Fruit fly (Drosophila melanogaster) whole organism, prepupa: ENCODE measurements around the gene siz.

Source experiments
- Blimp-1 ChIP-seq: fragments of 200-800 bp; sonication (Bioruptor generic); optimal IDR thresholded peaks from 3 replicates; lab custom pipeline; 2017; ENCODE audit warnings: missing biosample characterization, missing genetic modification characterization, mild to moderate bottlenecking, moderate library complexity, missing genetic modification reagents
- CG10631 ChIP-seq: fragments of 200-800 bp; sonication (Bioruptor generic); optimal IDR thresholded peaks from 2 replicates; lab custom pipeline; 2016; ENCODE audit warnings: missing biosample characterization, missing genetic modification characterization
- CG11762 ChIP-seq: fragments of 200-800 bp; sonication (Bioruptor generic); optimal IDR thresholded peaks from 3 replicates; lab custom pipeline; 2016; ENCODE audit warnings: missing biosample characterization, missing genetic modification characterization; ENCODE audit not compliant: insufficient read depth
- CG11902 ChIP-seq: fragments of 200-800 bp; sonication (Bioruptor generic); optimal IDR thresholded peaks from 3 replicates; lab custom pipeline; 2016; ENCODE audit warnings: missing biosample characterization, missing genetic modification characterization
- CG1621 ChIP-seq: fragments of 200-800 bp; sonication (Bioruptor generic); optimal IDR thresholded peaks from 3 replicates; lab custom pipeline; 2018; ENCODE audit warnings: missing biosample characterization, mild to moderate bottlenecking, missing genetic modification characterization
- CG3032 ChIP-seq: fragments of 200-800 bp; optimal IDR thresholded peaks from 2 replicates; lab custom pipeline; 2019; ENCODE audit warnings: missing biosample characterization, mild to moderate bottlenecking, missing genetic modification characterization, moderate library complexity
- CG31627 ChIP-seq: fragments of 200-800 bp; sonication (Bioruptor generic); optimal IDR thresholded peaks from 3 replicates; lab custom pipeline; 2016; ENCODE audit warnings: missing biosample characterization, missing genetic modification characterization
- CG32006 ChIP-seq: fragments of 200-800 bp; sonication (Bioruptor generic); optimal IDR thresholded peaks from 3 replicates; lab custom pipeline; 2017; ENCODE audit warnings: missing biosample characterization, mild to moderate bottlenecking, missing genetic modification characterization
- CG34406 ChIP-seq: fragments of 200-800 bp; sonication (Bioruptor generic); optimal IDR thresholded peaks from 3 replicates; lab custom pipeline; 2016; ENCODE audit warnings: missing biosample characterization, missing genetic modification characterization
- CG3919 ChIP-seq: fragments of 200-800 bp; sonication (Bioruptor generic); optimal IDR thresholded peaks from 3 replicates; lab custom pipeline; 2016; ENCODE audit warnings: missing biosample characterization, missing genetic modification characterization
- CG4318 ChIP-seq: fragments of 200-800 bp; sonication (Bioruptor generic); optimal IDR thresholded peaks from 3 replicates; lab custom pipeline; 2017; ENCODE audit warnings: missing biosample characterization, mild to moderate bottlenecking, missing genetic modification characterization
- CG6163 ChIP-seq: fragments of 200-800 bp; sonication (Bioruptor generic); IDR thresholded peaks from 3 replicates; pipeline ENCODE4 v1.3.6; 2022; ENCODE audit warnings: missing biosample characterization, missing genetic modification characterization
- CG6276 ChIP-seq: fragments of 200-800 bp; sonication (Bioruptor generic); optimal IDR thresholded peaks from 2 replicates; lab custom pipeline; 2017; ENCODE audit warnings: missing biosample characterization, mild to moderate bottlenecking, missing genetic modification characterization
- CG6792 ChIP-seq: fragments of 200-800 bp; sonication (Bioruptor generic); optimal IDR thresholded peaks from 3 replicates; lab custom pipeline; 2016; ENCODE audit warnings: missing biosample characterization, missing genetic modification characterization
- CG6854 ChIP-seq: fragments of 200-800 bp; sonication (Bioruptor generic); optimal IDR thresholded peaks from 2 replicates; lab custom pipeline; 2017; ENCODE audit warnings: missing biosample characterization, mild to moderate bottlenecking, missing genetic modification characterization
- CG7368 ChIP-seq: fragments of 200-800 bp; sonication (Bioruptor generic); optimal IDR thresholded peaks from 3 replicates; lab custom pipeline; 2016; ENCODE audit warnings: missing biosample characterization, missing genetic modification characterization
- CG8632 ChIP-seq: fragments of 200-800 bp; sonication (Bioruptor generic); optimal IDR thresholded peaks from 3 replicates; lab custom pipeline; 2016; ENCODE audit warnings: missing biosample characterization, missing genetic modification characterization
- Eip78C ChIP-seq: fragments of 200-800 bp; sonication (Bioruptor generic); peaks from one replicate; lab custom pipeline; 2016; ENCODE audit warnings: missing biosample characterization, missing genetic modification characterization
- Eip93F ChIP-seq: fragments of 200-800 bp; sonication (Bioruptor generic); optimal IDR thresholded peaks from 2 replicates; lab custom pipeline; 2016; ENCODE audit warnings: missing biosample characterization, mild to moderate bottlenecking, missing genetic modification characterization
- Ets21C ChIP-seq: fragments of 200-800 bp; sonication (Bioruptor generic); optimal IDR thresholded peaks from 3 replicates; lab custom pipeline; 2016; ENCODE audit warnings: missing biosample characterization, missing genetic modification characterization
- Ets96B ChIP-seq: fragments of 200-800 bp; optimal IDR thresholded peaks from 2 replicates; lab custom pipeline; 2019; ENCODE audit warnings: missing biosample characterization, mild to moderate bottlenecking, missing genetic modification characterization, moderate library complexity
- Hr38 ChIP-seq: sonication (Bioruptor generic); optimal IDR thresholded peaks from 2 replicates; lab custom pipeline; 2016; ENCODE audit warnings: missing biosample characterization, missing genetic modification characterization
- Hr39 ChIP-seq: fragments of 200-800 bp; sonication (Bioruptor generic); optimal IDR thresholded peaks from 2 replicates; lab custom pipeline; 2016; ENCODE audit warnings: missing biosample characterization, missing genetic modification characterization
- Met ChIP-seq: fragments of 200-800 bp; sonication (Bioruptor generic); optimal IDR thresholded peaks from 3 replicates; lab custom pipeline; 2016; ENCODE audit warnings: missing biosample characterization, missing genetic modification characterization
- OdsH ChIP-seq: fragments of 200-800 bp; sonication (Bioruptor generic); optimal IDR thresholded peaks from 3 replicates; lab custom pipeline; 2016; ENCODE audit warnings: missing biosample characterization, missing genetic modification characterization
- Smox ChIP-seq: fragments of 200-800 bp; sonication (Bioruptor generic); optimal IDR thresholded peaks from 3 replicates; lab custom pipeline; 2016; ENCODE audit warnings: missing biosample characterization, missing genetic modification characterization
- Sox14 ChIP-seq: fragments of 200-800 bp; sonication (Bioruptor generic); optimal IDR thresholded peaks from 3 replicates; lab custom pipeline; 2016; ENCODE audit warnings: missing biosample characterization, missing genetic modification characterization
- achi ChIP-seq: fragments of 200-800 bp; sonication (Bioruptor generic); optimal IDR thresholded peaks from 3 replicates; lab custom pipeline; 2016; ENCODE audit warnings: missing biosample characterization, missing genetic modification characterization
- acj6 ChIP-seq: fragments of 200-800 bp; sonication (Bioruptor generic); optimal IDR thresholded peaks from 3 replicates; lab custom pipeline; 2016; ENCODE audit warnings: missing biosample characterization, missing genetic modification characterization
- cyc ChIP-seq: fragments of 200-800 bp; sonication (Bioruptor generic); optimal IDR thresholded peaks from 3 replicates; lab custom pipeline; 2016; ENCODE audit warnings: missing biosample characterization, missing genetic modification characterization
- dsx ChIP-seq: fragments of 200-800 bp; optimal IDR thresholded peaks from 3 replicates; lab custom pipeline; 2019; ENCODE audit warnings: missing biosample characterization, mild to moderate bottlenecking, missing genetic modification characterization, moderate library complexity; ENCODE audit not compliant: poor library complexity, severe bottlenecking
- esn ChIP-seq: fragments of 200-800 bp; sonication (Bioruptor generic); optimal IDR thresholded peaks from 2 replicates; lab custom pipeline; 2016; ENCODE audit warnings: missing biosample characterization, mild to moderate bottlenecking, missing genetic modification characterization, moderate library complexity
- fd59A ChIP-seq: fragments of 200-800 bp; sonication (Bioruptor generic); optimal IDR thresholded peaks from 2 replicates; lab custom pipeline; 2017; ENCODE audit warnings: missing biosample characterization, mild to moderate bottlenecking, missing genetic modification characterization, missing genetic modification reagents
- fd85E ChIP-seq: fragments of 200-800 bp; sonication (Bioruptor generic); optimal IDR thresholded peaks from 3 replicates; lab custom pipeline; 2016; ENCODE audit warnings: missing biosample characterization, missing genetic modification characterization
- lz ChIP-seq: fragments of 200-800 bp; sonication (Bioruptor generic); optimal IDR thresholded peaks from 3 replicates; lab custom pipeline; 2016; ENCODE audit warnings: missing biosample characterization, missing genetic modification characterization
- pdm3 ChIP-seq: fragments of 200-800 bp; sonication (Bioruptor generic); optimal IDR thresholded peaks from 3 replicates; lab custom pipeline; 2016; ENCODE audit warnings: missing biosample characterization, missing genetic modification characterization
- salr ChIP-seq, 2 experiments: fragments of 200-800 bp; sonication (Bioruptor generic); optimal IDR thresholded peaks; 3 replicates each; lab custom pipeline; 2016 to 2018; ENCODE audit warnings: missing biosample characterization in 2 of 2, missing genetic modification characterization in 2 of 2, mild to moderate bottlenecking in 1 of 2
- svp ChIP-seq: fragments of 200-800 bp; sonication (Bioruptor generic); peaks from one replicate; lab custom pipeline; 2016; ENCODE audit warnings: missing biosample characterization, missing genetic modification characterization
- topi ChIP-seq: fragments of 200-800 bp; sonication (Bioruptor generic); optimal IDR thresholded peaks from 3 replicates; lab custom pipeline; 2016; ENCODE audit warnings: missing biosample characterization, missing genetic modification characterization

siz gene

DNA sequence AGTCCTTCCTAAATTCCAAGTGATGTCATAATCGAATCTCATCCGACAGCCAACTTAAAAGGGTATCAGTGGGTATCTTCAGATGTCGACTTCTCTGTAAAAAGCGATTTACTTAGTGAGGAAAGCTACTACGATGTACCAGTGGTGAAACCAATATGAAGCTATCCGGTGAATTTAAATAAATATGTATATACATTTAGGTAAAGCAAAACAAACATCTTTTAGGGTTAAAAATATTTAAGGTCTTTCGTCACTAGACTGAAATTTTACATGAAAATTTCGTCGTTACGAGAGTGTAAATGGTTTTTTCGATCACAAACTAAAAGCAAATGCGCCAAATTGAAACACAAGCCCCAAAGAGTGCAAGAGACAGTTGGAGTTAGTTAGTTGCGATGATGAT is 72.5 kb downstream of the siz start (continued):
- peak; percentile 51 for TF ChIP-seq Eip78C
- TF ChIP-seq CG8632 (GFP tag; lab: Kevin White, UChicago), result no peak
- TF ChIP-seq Sox14 (GFP tag; lab: Kevin White, UChicago), result no peak
- no peak for TF ChIP-seq CG4318 (GFP tag; lab: Kevin White, UChicago)
- TF ChIP-seq fd85E (GFP tag; lab: Kevin White, UChicago), result no peak
- peak; percentile 4 for TF ChIP-seq achi
- no peak for TF ChIP-seq CG6276 (GFP tag; lab: Kevin White, UChicago)
- no peak for TF ChIP-seq Eip93F (GFP tag; lab: Kevin White, UChicago)
- TF ChIP-seq CG7368 (GFP tag; lab: Kevin White, UChicago), result no peak
- no peak for TF ChIP-seq salr (GFP tag; optimal IDR thresholded peaks at IDR 0.05; lab: Kevin White, UChicago)
- TF ChIP-seq Met, result peak; percentile 46
- TF ChIP-seq topi (GFP tag; lab: Kevin White, UChicago), result no peak
- peak; percentile 15 for TF ChIP-seq Hr39 (GFP tag; lab: Kevin White, UChicago)
- TF ChIP-seq Ets96B (tag; lab: Kevin White, UChicago), result no peak
- TF ChIP-seq pdm3 (GFP tag; lab: Kevin White, UChicago), result peak; percentile 31
- TF ChIP-seq cyc (GFP tag; lab: Kevin White, UChicago), result peak; percentile 32
- no peak for TF ChIP-seq CG11762 (GFP tag; lab: Kevin White, UChicago)
- TF ChIP-seq, all 60 proteins: peak for 21

DNA sequence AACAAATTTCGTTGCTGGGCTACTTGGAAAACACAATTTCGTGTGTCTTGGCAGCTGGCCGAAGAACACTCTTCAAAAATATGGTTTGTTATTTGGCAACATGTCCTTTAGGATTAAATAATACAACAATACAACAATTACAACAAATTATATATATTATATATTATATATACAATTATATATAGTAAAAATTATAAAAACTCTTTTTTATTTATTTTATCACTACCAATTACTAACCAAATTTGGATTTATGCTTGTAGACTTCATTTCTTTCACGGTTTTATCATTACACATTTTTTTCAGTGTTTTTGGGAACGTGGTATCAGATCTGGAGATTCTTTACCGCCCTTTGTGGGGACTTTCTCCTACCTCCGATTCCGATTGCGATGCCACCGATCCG is 74.1 kb downstream of the siz start:
- peak; percentile 75 for TF ChIP-seq esn
- peak; percentile 58 for TF ChIP-seq Eip78C
- peak; percentile 5 for TF ChIP-seq CG31627 (GFP tag; lab: Kevin White, UChicago)
- TF ChIP-seq topi (GFP tag; lab: Kevin White, UChicago), result peak; percentile 50
- TF ChIP-seq Hr39 (GFP tag; lab: Kevin White, UChicago), result peak; percentile 12
- peak; percentile 22 for TF ChIP-seq lz (GFP tag; lab: Kevin White, UChicago)
- no peak for TF ChIP-seq Hr38
- peak; percentile 30 for TF ChIP-seq Smox (GFP tag; lab: Kevin White, UChicago)
- TF ChIP-seq fd59A (GFP tag; lab: Kevin White, UChicago), result no peak
- peak; percentile 7 for TF ChIP-seq cyc (GFP tag; lab: Kevin White, UChicago)
- peak; percentile 55 for TF ChIP-seq CG10631 (GFP tag; lab: Kevin White, UChicago)
- TF ChIP-seq CG6854 (GFP tag; lab: Kevin White, UChicago), result peak; percentile 40
- TF ChIP-seq CG6792 (GFP tag; lab: Kevin White, UChicago), result peak; percentile 47
- TF ChIP-seq CG34406 (GFP tag; lab: Kevin White, UChicago), result peak; percentile 48
- no peak for TF ChIP-seq CG4318 (GFP tag; lab: Kevin White, UChicago)
- peak; percentile 61 for TF ChIP-seq achi
- TF ChIP-seq dsx (GFP tag; lab: Kevin White, UChicago), result peak; percentile 17
- peak; percentile 40 for TF ChIP-seq CG3919 (GFP tag; lab: Kevin White, UChicago)
- peak; percentile 34 for TF ChIP-seq acj6 (GFP tag; lab: Kevin White, UChicago)
- peak; percentile 47 for TF ChIP-seq Met
- TF ChIP-seq CG11902, result peak; percentile 3
- no peak for TF ChIP-seq CG1621
- peak; percentile 43 for TF ChIP-seq CG8632 (GFP tag; lab: Kevin White, UChicago)
- peak; percentile 40 for TF ChIP-seq CG32006 (GFP tag; lab: Kevin White, UChicago)
- peak; percentile 62 for TF ChIP-seq svp (GFP tag; lab: Kevin White, UChicago)
- TF ChIP-seq CG6163, result no peak
- TF ChIP-seq Blimp-1 (GFP tag; lab: Kevin White, UChicago), result peak; percentile 70
- TF ChIP-seq OdsH (GFP tag; lab: Kevin White, UChicago), result peak; percentile 43
- no peak for TF ChIP-seq Ets21C (GFP tag; lab: Kevin White, UChicago)
- TF ChIP-seq CG3032 (tag; lab: Kevin White, UChicago), result peak; percentile 14
- TF ChIP-seq Ets96B (tag; lab: Kevin White, UChicago), result peak; percentile 19
